Worm (Caenorhabditis elegans) whole organism, early embryonic: Measurements from ENCODE around the gene cca-1.

Experiments
- B0310.2 ChIP-seq: sonication (generic microtip); optimal IDR thresholded peaks from 2 replicates; lab custom pipeline; 2016; ENCODE audit warnings: mild to moderate bottlenecking, missing genetic modification characterization, missing compliant biosample characterization
- F13C5.2 ChIP-seq: sonication (generic microtip); optimal IDR thresholded peaks from 2 replicates; lab custom pipeline; 2017; ENCODE audit warnings: mild to moderate bottlenecking, missing genetic modification characterization, inconsistent platforms, missing compliant biosample characterization
- aly-1 ChIP-seq: sonication (generic microtip); optimal IDR thresholded peaks from 2 replicates; lab custom pipeline; 2016; ENCODE audit warnings: missing genetic modification characterization, missing compliant biosample characterization
- ama-1 ChIP-seq: fragments of 150-350 bp; optimal IDR thresholded peaks from 2 replicates; lab custom pipeline; 2014
- ceh-13 ChIP-seq: fragments of 200-800 bp; sonication (Bioruptor generic); optimal IDR thresholded peaks from 2 replicates; lab custom pipeline; 2018; ENCODE audit warnings: mild to moderate bottlenecking, missing genetic modification characterization, missing compliant biosample characterization
- ets-7 ChIP-seq: sonication (generic microtip); optimal IDR thresholded peaks from 2 replicates; lab custom pipeline; 2016; ENCODE audit warnings: missing genotype, missing genetic modification characterization, missing compliant biosample characterization
- flt-1 ChIP-seq: fragments of 200-800 bp; sonication (Bioruptor generic); IDR thresholded peaks from 2 replicates; pipeline ENCODE4 v1.3.6; 2022; ENCODE audit warnings: missing genetic modification characterization, missing compliant biosample characterization
- hmbx-1 ChIP-seq: sonication (generic microtip); optimal IDR thresholded peaks from 2 replicates; lab custom pipeline; 2016; ENCODE audit warnings: mild to moderate bottlenecking, missing genetic modification characterization, missing compliant biosample characterization
- hnd-1 ChIP-seq: sonication (generic microtip); optimal IDR thresholded peaks from 2 replicates; lab custom pipeline; 2016; ENCODE audit warnings: missing genetic modification characterization, missing compliant biosample characterization
- pes-1 ChIP-seq: fragments of 200-800 bp; sonication (Bioruptor generic); IDR thresholded peaks from 2 replicates; pipeline ENCODE4 v1.3.6; 2022; ENCODE audit warnings: missing genetic modification reagents, missing genetic modification characterization, missing compliant biosample characterization
- sea-1 ChIP-seq: fragments of 200-800 bp; sonication (Bioruptor generic); conservative IDR thresholded peaks from 2 replicates; pipeline ENCODE4 v1.3.6; 2022; ENCODE audit warnings: missing genetic modification characterization, missing compliant biosample characterization
- tbx-11 ChIP-seq: fragments of 200-800 bp; sonication (Bioruptor generic); IDR thresholded peaks from 2 replicates; pipeline ENCODE4 v1.3.6; 2022; ENCODE audit warnings: missing genetic modification characterization, missing compliant biosample characterization
- tbx-37 ChIP-seq: fragments of 200-800 bp; sonication (Bioruptor generic); conservative IDR thresholded peaks from 2 replicates; pipeline ENCODE4 v1.3.6; 2022; ENCODE audit warnings: missing genetic modification reagents, missing genetic modification characterization, missing compliant biosample characterization
- tra-4 ChIP-seq: sonication (generic microtip); optimal IDR thresholded peaks from 2 replicates; lab custom pipeline; 2017; ENCODE audit warnings: missing genetic modification characterization, missing compliant biosample characterization

- TF ChIP-seq aly-1 (tag; lab: Kevin White, UChicago) (no peak), ama-1 (lab: Kevin White, UChicago) (no peak), B0310.2 (no peak), flt-1 (no peak), F13C5.2 (tag; lab: Kevin White, UChicago) (no peak), tbx-37 (GFP tag; lab: Robert Waterston, UW) (no peak), hmbx-1 (tag; lab: Kevin White, UChicago) (no peak), tra-4 (tag; lab: Kevin White, UChicago) (no peak), sea-1 (GFP tag; lab: Robert Waterston, UW) (no peak), ceh-13 (no peak), ets-7 (no peak), pes-1 (GFP tag; lab: Robert Waterston, UW) (no peak), hnd-1 (tag; lab: Kevin White, UChicago) (no peak), tbx-11 (GFP tag; lab: Robert Waterston, UW) (no peak)
Observed at ce11 chrX:7810991-7811390, 64.8 kb downstream of the cca-1 start.
